Fruit fly (Drosophila melanogaster) whole organism, embryonic: ENCODE data around the gene CG5928.
A peak's percentile ranks its signal among the peaks of the same experiment; 100 is the strongest.

Source experiments
- Aef1 ChIP-seq: fragments of 200-800 bp; sonication (Bioruptor generic); IDR thresholded peaks from 3 replicates; pipeline ENCODE4 v1.3.6; 2022; ENCODE audit warnings: missing biosample characterization, missing genetic modification characterization
- Atf-2 ChIP-seq: fragments of 200-800 bp; sonication (Bioruptor generic); optimal IDR thresholded peaks from 2 replicates; lab custom pipeline; 2016; ENCODE audit warnings: missing biosample characterization, missing genetic modification characterization
- Atf6 ChIP-seq: fragments of 200-800 bp; sonication (Bioruptor generic); IDR thresholded peaks from 2 replicates; pipeline ENCODE4 v1.3.6; 2022; ENCODE audit warnings: missing biosample characterization, missing genetic modification characterization
- CG1024 ChIP-seq: fragments of 200-800 bp; sonication (Bioruptor generic); IDR thresholded peaks from 2 replicates; pipeline ENCODE4 v1.3.6; 2022; ENCODE audit warnings: missing biosample characterization, missing genetic modification characterization
- CG10274 ChIP-seq: fragments of 200-800 bp; sonication (Bioruptor generic); optimal IDR thresholded peaks from 3 replicates; lab custom pipeline; 2017; ENCODE audit warnings: missing biosample characterization, mild to moderate bottlenecking, missing genetic modification characterization
- CG10321 ChIP-seq: fragments of 200-800 bp; sonication (Bioruptor generic); IDR thresholded peaks from 2 replicates; pipeline ENCODE4 v1.3.6; 2022; ENCODE audit warnings: missing biosample characterization, missing genetic modification characterization
- CG10654 ChIP-seq: fragments of 200-800 bp; sonication (Bioruptor generic); optimal IDR thresholded peaks from 2 replicates; lab custom pipeline; 2016; ENCODE audit warnings: missing biosample characterization, missing genetic modification characterization
- CG11560 ChIP-seq: fragments of 200-800 bp; sonication (Bioruptor generic); IDR thresholded peaks from 3 replicates; pipeline ENCODE4 v1.3.6; 2022; ENCODE audit warnings: missing biosample characterization, missing genetic modification characterization
- CG12104 ChIP-seq: fragments of 200-800 bp; sonication (Bioruptor generic); optimal IDR thresholded peaks from 3 replicates; lab custom pipeline; 2016; ENCODE audit warnings: missing biosample characterization, missing genetic modification characterization
- CG12942 ChIP-seq: fragments of 200-800 bp; sonication (Bioruptor generic); optimal IDR thresholded peaks from 3 replicates; lab custom pipeline; 2016; ENCODE audit warnings: missing biosample characterization, missing genetic modification characterization
- CG13296 ChIP-seq: fragments of 200-800 bp; sonication (Bioruptor generic); optimal IDR thresholded peaks from 3 replicates; lab custom pipeline; 2018; ENCODE audit warnings: missing biosample characterization, mild to moderate bottlenecking, missing genetic modification characterization
- CG13894 ChIP-seq: fragments of 200-800 bp; sonication (Bioruptor generic); optimal IDR thresholded peaks from 3 replicates; lab custom pipeline; 2018; ENCODE audit warnings: missing biosample characterization, mild to moderate bottlenecking, missing genetic modification characterization, moderate library complexity
- CG1529 ChIP-seq: fragments of 200-800 bp; sonication (Bioruptor generic); optimal IDR thresholded peaks from 3 replicates; lab custom pipeline; 2018; ENCODE audit warnings: missing biosample characterization, missing genetic modification characterization
- CG17385 ChIP-seq: fragments of 200-800 bp; sonication (Bioruptor generic); optimal IDR thresholded peaks from 3 replicates; lab custom pipeline; 2018; ENCODE audit warnings: missing biosample characterization, mild to moderate bottlenecking, missing genetic modification characterization
- CG18599 ChIP-seq: fragments of 200-800 bp; sonication (Bioruptor generic); optimal IDR thresholded peaks from 3 replicates; lab custom pipeline; 2017; ENCODE audit warnings: missing biosample characterization, missing genetic modification characterization, mild to moderate bottlenecking, moderate library complexity, missing genetic modification reagents
- CG3065 ChIP-seq: fragments of 200-800 bp; sonication (Bioruptor generic); optimal IDR thresholded peaks from 2 replicates; lab custom pipeline; 2016; ENCODE audit warnings: missing biosample characterization, missing genetic modification characterization
- CG33557 ChIP-seq: fragments of 200-800 bp; sonication (Bioruptor generic); optimal IDR thresholded peaks from 2 replicates; lab custom pipeline; 2019; ENCODE audit warnings: missing biosample characterization, mild to moderate bottlenecking, missing genetic modification characterization, moderate library complexity
- CG6254 ChIP-seq: fragments of 200-800 bp; sonication (Bioruptor generic); optimal IDR thresholded peaks from 3 replicates; lab custom pipeline; 2017; ENCODE audit warnings: mild to moderate bottlenecking, missing biosample characterization, missing genetic modification reagents, missing genetic modification characterization
- CG8089 ChIP-seq: fragments of 200-800 bp; sonication (Bioruptor generic); optimal IDR thresholded peaks from 3 replicates; lab custom pipeline; 2016; ENCODE audit warnings: missing biosample characterization, missing genetic modification characterization
- CG9727 ChIP-seq: fragments of 200-800 bp; sonication (Bioruptor generic); optimal IDR thresholded peaks from 3 replicates; lab custom pipeline; 2017; ENCODE audit warnings: missing biosample characterization, mild to moderate bottlenecking, missing genetic modification characterization
- Camta ChIP-seq: fragments of 200-800 bp; sonication (Bioruptor generic); optimal IDR thresholded peaks from 2 replicates; lab custom pipeline; 2016; ENCODE audit warnings: missing biosample characterization, missing genetic modification characterization
- D19B ChIP-seq: fragments of 200-800 bp; sonication (Bioruptor generic); optimal IDR thresholded peaks from 2 replicates; lab custom pipeline; 2017; ENCODE audit warnings: missing biosample characterization, mild to moderate bottlenecking, missing genetic modification characterization
- HmgD ChIP-seq: fragments of 200-800 bp; sonication (Bioruptor generic); optimal IDR thresholded peaks from 3 replicates; lab custom pipeline; 2016; ENCODE audit warnings: missing biosample characterization, missing genetic modification characterization
- Lhr ChIP-seq: fragments of 200-800 bp; sonication (Bioruptor generic); optimal IDR thresholded peaks from 3 replicates; lab custom pipeline; 2017; ENCODE audit warnings: mild to moderate bottlenecking, missing biosample characterization, missing genetic modification reagents, missing genetic modification characterization
- Lim3 ChIP-seq: fragments of 200-800 bp; sonication (Bioruptor generic); IDR thresholded peaks from 2 replicates; pipeline ENCODE4 v1.3.6; 2022; ENCODE audit warnings: missing biosample characterization, missing genetic modification characterization
- MTF-1 ChIP-seq: fragments of 200-800 bp; sonication (Bioruptor generic); optimal IDR thresholded peaks from 2 replicates; lab custom pipeline; 2018; ENCODE audit warnings: missing biosample characterization, mild to moderate bottlenecking, missing genetic modification characterization, borderline replicate concordance
- Mes4 ChIP-seq: fragments of 200-800 bp; sonication (Bioruptor generic); optimal IDR thresholded peaks from 2 replicates; lab custom pipeline; 2016; ENCODE audit warnings: missing biosample characterization, missing genetic modification characterization
- Myb ChIP-seq: fragments of 200-800 bp; sonication (Bioruptor generic); optimal IDR thresholded peaks from 2 replicates; lab custom pipeline; 2016; ENCODE audit warnings: missing biosample characterization, missing genetic modification characterization
- Oli ChIP-seq: fragments of 200-800 bp; sonication (Bioruptor generic); optimal IDR thresholded peaks from 2 replicates; lab custom pipeline; 2018; ENCODE audit warnings: missing biosample characterization, mild to moderate bottlenecking, missing genetic modification characterization, moderate library complexity
- Optix ChIP-seq: fragments of 200-800 bp; sonication (Bioruptor generic); IDR thresholded peaks from 3 replicates; pipeline ENCODE4 v1.3.6; 2022; ENCODE audit warnings: missing biosample characterization, missing genetic modification characterization
- Scr ChIP-seq: fragments of 200-800 bp; sonication (Bioruptor generic); IDR thresholded peaks from 2 replicates; pipeline ENCODE4 v1.3.6; 2022; ENCODE audit warnings: missing biosample characterization, missing genetic modification characterization; ENCODE audit not compliant: partially characterized antibody
- Sry-β ChIP-seq: fragments of 200-800 bp; sonication (Bioruptor generic); optimal IDR thresholded peaks from 2 replicates; lab custom pipeline; 2018; ENCODE audit warnings: missing biosample characterization, mild to moderate bottlenecking, missing genetic modification characterization, moderate library complexity
- aop ChIP-seq: fragments of 200-800 bp; sonication (Bioruptor generic); IDR thresholded peaks from 2 replicates; pipeline ENCODE4 v1.3.6; 2022; ENCODE audit warnings: missing biosample characterization, missing genetic modification characterization
- ase ChIP-seq: fragments of 200-800 bp; sonication (Bioruptor generic); IDR thresholded peaks from 3 replicates; pipeline ENCODE4 v1.3.6; 2022; ENCODE audit warnings: missing biosample characterization, missing genetic modification characterization
- bcd ChIP-seq: fragments of 200-800 bp; sonication (Bioruptor generic); optimal IDR thresholded peaks from 2 replicates; lab custom pipeline; 2017; ENCODE audit warnings: missing biosample characterization, mild to moderate bottlenecking, missing genetic modification characterization
- bsh ChIP-seq, 2 experiments: fragments of 200-800 bp; sonication (Bioruptor generic); optimal IDR thresholded peaks; 2 replicates each; lab custom pipeline; 2017 to 2018; ENCODE audit warnings: mild to moderate bottlenecking in 2 of 2, missing biosample characterization in 2 of 2, missing genetic modification characterization in 2 of 2, moderate library complexity in 1 of 2
- chif ChIP-seq, 2 experiments: fragments of 200-800 bp; sonication (Bioruptor generic); optimal IDR thresholded peaks; 3 replicates each; lab custom pipeline; 2016; ENCODE audit warnings: missing biosample characterization in 2 of 2, missing genetic modification characterization in 2 of 2
- fd96Cb ChIP-seq: fragments of 200-800 bp; sonication (Bioruptor generic); optimal IDR thresholded peaks from 2 replicates; lab custom pipeline; 2018; ENCODE audit warnings: missing biosample characterization, mild to moderate bottlenecking, missing genetic modification characterization, moderate library complexity
- gcm ChIP-seq: fragments of 200-800 bp; sonication (Bioruptor generic); optimal IDR thresholded peaks from 2 replicates; lab custom pipeline; 2019; ENCODE audit warnings: missing biosample characterization, mild to moderate bottlenecking, missing genetic modification characterization, moderate library complexity
- hb ChIP-seq: fragments of 200-800 bp; sonication (Bioruptor generic); IDR thresholded peaks from 3 replicates; pipeline ENCODE4 v1.3.6; 2022; ENCODE audit warnings: missing biosample characterization, missing genetic modification characterization; ENCODE audit not compliant: partially characterized antibody
- jumu ChIP-seq: fragments of 200-800 bp; sonication (Bioruptor generic); optimal IDR thresholded peaks from 3 replicates; lab custom pipeline; 2016; ENCODE audit warnings: missing biosample characterization, missing genetic modification characterization
- lmd ChIP-seq: fragments of 200-800 bp; sonication (Bioruptor generic); IDR thresholded peaks from 2 replicates; pipeline ENCODE4 v1.3.6; 2022; ENCODE audit warnings: missing biosample characterization, missing genetic modification characterization
- onecut ChIP-seq: fragments of 200-800 bp; sonication (Bioruptor generic); IDR thresholded peaks from 2 replicates; pipeline ENCODE4 v1.3.6; 2022; ENCODE audit warnings: missing biosample characterization, missing genetic modification characterization
- pfk ChIP-seq: fragments of 200-800 bp; sonication (Bioruptor generic); optimal IDR thresholded peaks from 2 replicates; lab custom pipeline; 2018; ENCODE audit warnings: missing biosample characterization, mild to moderate bottlenecking, missing genetic modification characterization, moderate library complexity
- pho ChIP-seq: fragments of 200-800 bp; sonication (Bioruptor generic); optimal IDR thresholded peaks from 2 replicates; lab custom pipeline; 2016; ENCODE audit warnings: missing biosample characterization, missing genetic modification characterization
- phol ChIP-seq: fragments of 200-800 bp; sonication (Bioruptor generic); optimal IDR thresholded peaks from 3 replicates; lab custom pipeline; 2018; ENCODE audit warnings: missing biosample characterization, mild to moderate bottlenecking, missing genetic modification characterization, moderate library complexity
- slp2 ChIP-seq: fragments of 200-800 bp; sonication (Bioruptor generic); optimal IDR thresholded peaks from 2 replicates; lab custom pipeline; 2016; ENCODE audit warnings: missing biosample characterization, missing genetic modification characterization
- tll ChIP-seq, 2 experiments: fragments of 200-800 bp in 1 of 2; fragments of >200 bp in 1 of 2; sonication (Bioruptor generic) in 1 of 2; optimal IDR thresholded peaks; 2 replicates each; lab custom pipeline; 2017 to 2019; ENCODE audit warnings: missing biosample characterization in 2 of 2, missing genetic modification characterization in 2 of 2, mild to moderate bottlenecking in 1 of 2, moderate library complexity in 1 of 2
- unc-4 ChIP-seq: fragments of 200-800 bp; sonication (Bioruptor generic); IDR thresholded peaks from 2 replicates; pipeline ENCODE4 v1.3.6; 2022; ENCODE audit warnings: missing biosample characterization, missing genetic modification characterization; ENCODE audit not compliant: partially characterized antibody

Gene CG5928

dm6 chrX:6090809-6091667 is 23.3 kb downstream of the CG5928 start, which contains the start of the genes Nep1 and Mipp2 (continued):
- TF ChIP-seq CG17385 (GFP tag; lab: Kevin White, UChicago) (no peak), onecut (GFP tag; lab: Robert Waterston, UW) (0 out of 2 replicates have a peak, but pooled peaks have one; percentile 6), Myb (GFP tag; lab: Kevin White, UChicago) (no peak), CG18599 (GFP tag; lab: Kevin White, UChicago) (peak; percentile 33), CG1024 (GFP tag; lab: Robert Waterston, UW) (no peak), ase (GFP tag; lab: Robert Waterston, UW) (no peak), tll (GFP tag; optimal IDR thresholded peaks at IDR 0.05; lab: Kevin White, UChicago) (no peak), bsh (GFP tag; optimal IDR thresholded peaks at IDR 0.05; lab: Kevin White, UChicago) (peak; percentile 24 to 36), CG13296 (GFP tag; lab: Kevin White, UChicago) (peak; percentile 2), slp2 (no peak), CG8089 (GFP tag; lab: Kevin White, UChicago) (no peak), HmgD (GFP tag; lab: Kevin White, UChicago) (no peak), CG3065 (GFP tag; lab: Kevin White, UChicago) (peak; percentile 38), gcm (no peak), D19B (GFP tag; lab: Kevin White, UChicago) (no peak), CG11560 (no peak), Lim3 (GFP tag; lab: Robert Waterston, UW) (no peak), MTF-1 (GFP tag; lab: Kevin White, UChicago) (no peak), phol (tag; lab: Kevin White, UChicago) (no peak), hb (no peak), CG1529 (GFP tag; lab: Kevin White, UChicago) (no peak), Atf-2 (GFP tag; lab: Kevin White, UChicago) (no peak), unc-4 (no peak), CG33557 (GFP tag; lab: Kevin White, UChicago) (no peak), CG10321 (no peak), jumu (GFP tag; lab: Kevin White, UChicago) (peak; percentile 59), CG10654 (GFP tag; lab: Kevin White, UChicago) (no peak), Optix (GFP tag; lab: Robert Waterston, UW) (no peak), CG12942 (GFP tag; lab: Kevin White, UChicago) (no peak), lmd (GFP tag; lab: Robert Waterston, UW) (peak; percentile 69), CG12104 (GFP tag; lab: Kevin White, UChicago) (no peak), aop (no peak), bcd (GFP tag; lab: Kevin White, UChicago) (peak; percentile 14), CG10274 (no peak), chif (GFP tag; optimal IDR thresholded peaks at IDR 0.05; lab: Kevin White, UChicago) (peak in 1 of 2 experiments; percentile 23), CG6254 (no peak), pho (GFP tag; lab: Kevin White, UChicago) (peak; percentile 19), Aef1 (GFP tag; lab: Robert Waterston, UW) (peak; percentile 64), Camta (GFP tag; lab: Kevin White, UChicago) (no peak), fd96Cb (tag; lab: Kevin White, UChicago) (peak; percentile 26), Oli (peak; percentile 28), CG9727 (GFP tag; lab: Kevin White, UChicago) (no peak), CG13894 (no peak), Scr (GFP tag; lab: Robert Waterston, UW) (no peak), Lhr (GFP tag; lab: Kevin White, UChicago) (no peak), Mes4 (GFP tag; lab: Kevin White, UChicago) (peak; percentile 9), pfk (GFP tag; lab: Kevin White, UChicago) (no peak), Atf6 (peak; percentile 47), Sry-β (no peak)
